Worm (Caenorhabditis elegans): ENCODE results near the gene K12H6.4.

DNA sequence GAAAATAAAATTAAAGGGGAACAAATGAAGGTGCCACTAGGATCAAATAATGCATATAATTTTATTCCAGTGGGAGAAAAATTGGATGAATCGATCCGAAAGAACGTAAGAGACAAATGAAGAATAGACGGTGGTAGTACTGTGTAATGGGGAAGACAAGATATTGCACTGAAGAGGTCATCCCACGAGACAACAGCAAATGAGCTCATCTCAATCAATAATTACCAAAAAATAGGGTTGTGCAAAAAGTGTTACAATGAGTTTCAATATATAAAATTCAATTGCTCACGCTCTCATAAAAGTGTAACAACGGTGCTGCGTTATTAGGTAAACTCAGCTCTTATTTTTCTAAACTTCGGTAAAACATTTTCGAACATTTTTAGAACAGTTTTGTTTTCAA lies 12.8 kb upstream of the K12H6.4 start, which contains the start of gene K12H6.7:
- TF ChIP-seq klf-2 (GFP tag; conservative IDR thresholded peaks at IDR 0.05) (no peak), flt-1 (GFP tag; IDR thresholded peaks at IDR 0.05) (no peak), cog-1 (tag; optimal IDR thresholded peaks at IDR 0.05) (no peak)

Measured in whole organism, midembryonic.